Worm (Caenorhabditis elegans) whole organism, early embryonic: ENCODE measurements around the gene latd-1.

Source experiments
- aly-1 ChIP-seq: sonication (generic microtip); optimal IDR thresholded peaks from 2 replicates; lab custom pipeline; 2016; ENCODE audit warnings: missing genetic modification characterization, missing compliant biosample characterization
- ama-1 ChIP-seq: fragments of 150-350 bp; optimal IDR thresholded peaks from 2 replicates; lab custom pipeline; 2014
- ceh-36 ChIP-seq: sonication (generic microtip); optimal IDR thresholded peaks from 2 replicates; lab custom pipeline; 2016; ENCODE audit warnings: missing genetic modification characterization, inconsistent platforms, missing compliant biosample characterization
- flt-1 ChIP-seq: fragments of 200-800 bp; sonication (Bioruptor generic); IDR thresholded peaks from 2 replicates; pipeline ENCODE4 v1.3.6; 2022; ENCODE audit warnings: missing genetic modification characterization, missing compliant biosample characterization
- hmg-4 ChIP-seq: fragments of 200-800 bp; sonication (Bioruptor generic); optimal IDR thresholded peaks from 2 replicates; lab custom pipeline; 2018; ENCODE audit warnings: mild to moderate bottlenecking, missing genetic modification characterization, missing compliant biosample characterization
- sea-1 ChIP-seq: fragments of 200-800 bp; sonication (Bioruptor generic); conservative IDR thresholded peaks from 2 replicates; pipeline ENCODE4 v1.3.6; 2022; ENCODE audit warnings: missing genetic modification characterization, missing compliant biosample characterization
- tra-4 ChIP-seq: sonication (generic microtip); optimal IDR thresholded peaks from 2 replicates; lab custom pipeline; 2017; ENCODE audit warnings: missing genetic modification characterization, missing compliant biosample characterization

DNA sequence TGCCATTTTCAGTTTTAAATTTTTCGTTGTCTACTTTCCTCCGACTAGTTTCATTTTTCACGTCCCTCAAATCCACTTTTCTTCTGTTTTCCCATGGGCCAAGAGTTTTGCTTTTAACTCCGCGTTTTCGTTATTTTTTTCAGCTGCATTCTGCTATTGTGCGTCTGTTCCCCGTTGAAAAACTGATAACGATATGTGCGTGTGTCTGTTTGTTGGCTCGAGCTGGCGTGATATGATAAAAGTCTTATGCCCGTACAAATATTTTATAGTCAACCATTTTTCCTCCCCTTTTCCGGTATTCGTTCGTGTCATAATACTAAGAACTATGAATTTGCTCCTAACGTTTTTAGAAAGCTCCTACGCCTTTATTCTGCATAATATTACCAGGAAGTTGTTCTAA is 4.2 kb upstream of the latd-1 start:
- TF ChIP-seq tra-4 (tag; lab: Kevin White, UChicago) (no peak), sea-1 (GFP tag; lab: Robert Waterston, UW) (no peak), flt-1 (no peak), ama-1 (lab: Kevin White, UChicago) (no peak), ceh-36 (tag; lab: Kevin White, UChicago) (no peak), aly-1 (no peak), hmg-4 (no peak)
